Worm (Caenorhabditis elegans) whole organism, early embryonic: ENCODE data around the gene dlg-1.

Experiments used
- B0310.2 ChIP-seq: sonication (generic microtip); optimal IDR thresholded peaks from 2 replicates; lab custom pipeline; 2016; ENCODE audit warnings: mild to moderate bottlenecking, missing genetic modification characterization, missing compliant biosample characterization
- F13C5.2 ChIP-seq: sonication (generic microtip); optimal IDR thresholded peaks from 2 replicates; lab custom pipeline; 2017; ENCODE audit warnings: mild to moderate bottlenecking, missing genetic modification characterization, inconsistent platforms, missing compliant biosample characterization
- aly-1 ChIP-seq: sonication (generic microtip); optimal IDR thresholded peaks from 2 replicates; lab custom pipeline; 2016; ENCODE audit warnings: missing genetic modification characterization, missing compliant biosample characterization
- ama-1 ChIP-seq: fragments of 150-350 bp; optimal IDR thresholded peaks from 2 replicates; lab custom pipeline; 2014
- ceh-13 ChIP-seq: fragments of 200-800 bp; sonication (Bioruptor generic); optimal IDR thresholded peaks from 2 replicates; lab custom pipeline; 2018; ENCODE audit warnings: mild to moderate bottlenecking, missing genetic modification characterization, missing compliant biosample characterization
- ceh-36 ChIP-seq: sonication (generic microtip); optimal IDR thresholded peaks from 2 replicates; lab custom pipeline; 2016; ENCODE audit warnings: missing genetic modification characterization, inconsistent platforms, missing compliant biosample characterization
- ets-7 ChIP-seq: sonication (generic microtip); optimal IDR thresholded peaks from 2 replicates; lab custom pipeline; 2016; ENCODE audit warnings: missing genotype, missing genetic modification characterization, missing compliant biosample characterization
- flt-1 ChIP-seq: fragments of 200-800 bp; sonication (Bioruptor generic); IDR thresholded peaks from 2 replicates; pipeline ENCODE4 v1.3.6; 2022; ENCODE audit warnings: missing genetic modification characterization, missing compliant biosample characterization
- hmbx-1 ChIP-seq: sonication (generic microtip); optimal IDR thresholded peaks from 2 replicates; lab custom pipeline; 2016; ENCODE audit warnings: mild to moderate bottlenecking, missing genetic modification characterization, missing compliant biosample characterization
- hmg-4 ChIP-seq: fragments of 200-800 bp; sonication (Bioruptor generic); optimal IDR thresholded peaks from 2 replicates; lab custom pipeline; 2018; ENCODE audit warnings: mild to moderate bottlenecking, missing genetic modification characterization, missing compliant biosample characterization
- hnd-1 ChIP-seq: sonication (generic microtip); optimal IDR thresholded peaks from 2 replicates; lab custom pipeline; 2016; ENCODE audit warnings: missing genetic modification characterization, missing compliant biosample characterization
- pes-1 ChIP-seq: fragments of 200-800 bp; sonication (Bioruptor generic); IDR thresholded peaks from 2 replicates; pipeline ENCODE4 v1.3.6; 2022; ENCODE audit warnings: missing genetic modification reagents, missing genetic modification characterization, missing compliant biosample characterization
- scrt-1 ChIP-seq: fragments of 200-800 bp; sonication (Bioruptor generic); IDR thresholded peaks from 2 replicates; pipeline ENCODE4 v1.3.6; 2022; ENCODE audit warnings: missing genetic modification characterization, missing compliant biosample characterization
- sea-1 ChIP-seq: fragments of 200-800 bp; sonication (Bioruptor generic); conservative IDR thresholded peaks from 2 replicates; pipeline ENCODE4 v1.3.6; 2022; ENCODE audit warnings: missing genetic modification characterization, missing compliant biosample characterization
- tbx-11 ChIP-seq: fragments of 200-800 bp; sonication (Bioruptor generic); IDR thresholded peaks from 2 replicates; pipeline ENCODE4 v1.3.6; 2022; ENCODE audit warnings: missing genetic modification characterization, missing compliant biosample characterization
- tbx-37 ChIP-seq: fragments of 200-800 bp; sonication (Bioruptor generic); conservative IDR thresholded peaks from 2 replicates; pipeline ENCODE4 v1.3.6; 2022; ENCODE audit warnings: missing genetic modification reagents, missing genetic modification characterization, missing compliant biosample characterization
- tra-4 ChIP-seq: sonication (generic microtip); optimal IDR thresholded peaks from 2 replicates; lab custom pipeline; 2017; ENCODE audit warnings: missing genetic modification characterization, missing compliant biosample characterization

dlg-1 gene

ce11 chrX:5479300-5479811, at the start of gene dlg-1:
TSS of gene dlg-1 (plus strand) at chrX:5479700.
- no peak for TF ChIP-seq hmbx-1
- TF ChIP-seq sea-1 (GFP tag; lab: Robert Waterston, UW): no peak
- TF ChIP-seq hmg-4 (GFP tag; lab: Kevin White, UChicago): no peak
- TF ChIP-seq ceh-36: no peak
- no peak for TF ChIP-seq aly-1
- no peak for TF ChIP-seq ceh-13
- no peak for TF ChIP-seq tra-4
- TF ChIP-seq scrt-1 (GFP tag; lab: Robert Waterston, UW): no peak
- no peak for TF ChIP-seq tbx-37 (GFP tag; lab: Robert Waterston, UW)
- no peak for TF ChIP-seq pes-1 (GFP tag; lab: Robert Waterston, UW)

DNA sequence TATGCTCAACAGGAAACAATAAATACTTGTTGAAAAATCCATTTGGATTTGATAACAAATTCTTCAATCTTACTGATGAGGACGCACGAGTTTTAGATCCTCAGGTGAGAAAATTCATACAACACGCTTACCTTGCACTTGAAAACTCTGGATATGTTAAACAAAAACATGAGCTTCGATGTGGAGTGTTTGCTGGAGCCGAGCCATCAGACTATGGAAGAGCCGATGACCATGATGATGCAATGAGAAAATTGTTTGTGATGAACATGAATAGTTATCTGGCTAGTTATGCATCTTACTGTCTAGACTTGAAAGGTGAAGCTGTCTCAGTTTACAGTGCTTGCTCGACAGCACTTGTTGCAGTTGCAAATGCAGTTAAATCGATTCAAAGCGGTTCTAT, 45.6 kb upstream of the dlg-1 start:
- no peak for TF ChIP-seq tra-4
- no peak for TF ChIP-seq ceh-13
- no peak for TF ChIP-seq ama-1 (lab: Kevin White, UChicago)

DNA sequence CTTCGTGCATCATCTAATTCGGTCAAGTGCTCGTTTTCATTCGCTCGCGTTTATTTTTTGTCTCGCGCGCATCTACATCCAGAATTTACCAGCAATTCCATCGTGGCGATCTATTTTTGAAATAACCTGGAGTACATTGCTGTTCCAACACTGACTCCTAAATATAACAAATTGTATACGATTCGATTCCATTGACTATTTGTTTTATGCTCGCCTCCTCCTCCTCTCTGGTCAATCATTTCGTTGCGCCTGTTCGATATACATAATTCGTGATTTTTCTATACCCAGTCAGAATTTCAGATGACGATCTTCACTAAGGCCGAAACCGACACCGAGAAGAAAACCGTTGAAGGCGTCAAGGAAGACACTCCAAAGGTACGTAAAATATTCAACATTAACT, 34.6 kb upstream of the dlg-1 start, which contains the start of gene itm-2:
TSS of gene itm-2 (plus strand) at position 301 of the 400 bp plus-strand sequence.
- no peak for TF ChIP-seq ama-1 (lab: Kevin White, UChicago)
- no peak for TF ChIP-seq hmbx-1
- TF ChIP-seq ceh-13: no peak
- TF ChIP-seq tbx-11 (GFP tag; lab: Robert Waterston, UW): no peak
- no peak for TF ChIP-seq F13C5.2 (tag; lab: Kevin White, UChicago)

DNA sequence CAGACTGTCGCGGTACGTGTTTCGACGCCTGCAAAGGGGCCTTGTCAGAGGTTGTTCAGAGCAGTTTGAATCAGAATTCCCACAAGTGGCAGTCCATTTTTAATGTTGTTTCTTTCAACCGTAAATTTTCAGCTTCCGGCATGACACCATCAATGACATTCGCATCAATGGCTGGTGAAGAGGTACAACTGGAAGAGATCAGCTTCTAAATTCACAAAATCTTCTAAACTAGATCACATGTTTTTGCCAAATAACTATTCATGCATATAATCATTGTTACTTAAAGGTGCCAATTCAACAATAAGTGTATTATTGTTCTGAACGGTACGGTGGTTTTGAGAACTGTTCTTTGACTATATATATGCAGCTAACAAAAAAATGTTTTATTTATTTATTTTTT, 32.1 kb upstream of the dlg-1 start:
- TF ChIP-seq sea-1 (GFP tag; lab: Robert Waterston, UW) (no peak), F13C5.2 (tag; lab: Kevin White, UChicago) (no peak), pes-1 (GFP tag; lab: Robert Waterston, UW) (no peak), ets-7 (tag; lab: Kevin White, UChicago) (no peak), tra-4 (no peak), ama-1 (lab: Kevin White, UChicago) (no peak), tbx-37 (GFP tag; lab: Robert Waterston, UW) (no peak), ceh-13 (no peak), tbx-11 (GFP tag; lab: Robert Waterston, UW) (no peak), aly-1 (no peak), hmbx-1 (no peak), hmg-4 (GFP tag; lab: Kevin White, UChicago) (no peak), scrt-1 (GFP tag; lab: Robert Waterston, UW) (no peak), B0310.2 (no peak), flt-1 (no peak), hnd-1 (tag; lab: Kevin White, UChicago) (no peak), ceh-36 (no peak)

DNA sequence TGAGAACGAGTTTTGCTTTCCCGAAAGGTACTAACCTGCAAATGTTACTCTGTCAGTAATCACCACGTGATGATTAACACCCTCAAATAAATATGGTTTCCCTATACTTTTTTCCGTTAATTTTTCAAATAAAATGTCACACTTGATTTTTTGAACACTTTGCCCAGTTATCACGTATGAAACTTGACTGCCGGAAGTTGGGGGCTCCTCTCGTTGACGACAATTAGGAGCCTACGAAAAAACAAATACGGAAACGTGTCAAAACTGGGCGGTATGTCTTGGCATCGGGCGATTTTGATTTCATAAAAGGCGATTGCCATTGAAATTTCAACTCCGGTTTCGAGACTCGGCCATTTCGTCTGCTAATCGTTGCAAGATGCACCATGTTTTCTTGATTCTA, 31.6 kb upstream of the dlg-1 start, which contains the start of gene C25F6.8:
TSS of gene C25F6.8 (plus strand) at position 301 of the 400 bp plus-strand sequence.
- TF ChIP-seq scrt-1 (GFP tag; lab: Robert Waterston, UW) (no peak), B0310.2 (no peak), aly-1 (no peak), sea-1 (GFP tag; lab: Robert Waterston, UW) (no peak), pes-1 (GFP tag; lab: Robert Waterston, UW) (no peak), flt-1 (no peak), ceh-36 (no peak), ets-7 (tag; lab: Kevin White, UChicago) (no peak), hmbx-1 (no peak), tra-4 (no peak), tbx-11 (GFP tag; lab: Robert Waterston, UW) (no peak), F13C5.2 (tag; lab: Kevin White, UChicago) (no peak), hmg-4 (GFP tag; lab: Kevin White, UChicago) (no peak), hnd-1 (tag; lab: Kevin White, UChicago) (no peak), tbx-37 (GFP tag; lab: Robert Waterston, UW) (no peak), ama-1 (lab: Kevin White, UChicago) (no peak), ceh-13 (no peak)

DNA sequence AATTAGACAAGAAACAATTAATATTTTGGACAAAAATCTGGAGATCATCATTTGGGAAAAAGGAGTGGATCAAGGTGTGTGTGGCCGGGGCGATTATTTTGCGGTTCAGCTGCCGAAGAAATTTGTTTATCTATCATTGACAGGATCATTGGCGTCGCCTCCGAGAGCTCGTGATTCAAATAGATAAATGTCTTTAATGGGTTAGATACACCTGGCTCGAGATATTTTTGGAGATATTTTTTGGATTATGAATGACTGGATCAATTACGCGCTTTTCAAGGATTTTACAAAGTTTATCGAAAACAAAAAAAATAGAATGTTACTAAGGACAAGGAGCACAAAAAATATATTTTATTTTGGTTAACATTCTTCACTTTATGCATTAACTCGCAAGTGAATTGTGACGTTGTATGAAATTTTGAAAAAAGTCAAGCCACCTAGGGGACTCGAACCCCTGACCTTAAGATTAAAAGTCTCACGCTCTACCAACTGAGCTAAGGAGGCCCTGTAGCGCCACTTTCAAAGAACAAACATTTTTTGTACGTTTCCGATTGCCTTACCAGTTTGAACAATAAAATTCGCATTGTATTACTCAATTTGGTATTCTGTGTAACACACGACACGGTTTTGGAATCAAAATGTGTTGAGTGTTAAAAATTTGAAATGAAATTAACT, 28.6 kb upstream of the dlg-1 start, which contains the start of gene C25F6.6:
TSS of gene C25F6.6 (minus strand) at position 51 of the 675 bp plus-strand sequence.
- TF ChIP-seq B0310.2: no peak
- TF ChIP-seq scrt-1 (GFP tag; lab: Robert Waterston, UW): no peak
- no peak for TF ChIP-seq ama-1 (lab: Kevin White, UChicago)
- TF ChIP-seq tbx-11 (GFP tag; lab: Robert Waterston, UW): no peak
- no peak for TF ChIP-seq pes-1 (GFP tag; lab: Robert Waterston, UW)
- no peak for TF ChIP-seq ceh-13
- no peak for TF ChIP-seq aly-1
- TF ChIP-seq flt-1: no peak
- TF ChIP-seq hmg-4 (GFP tag; lab: Kevin White, UChicago): no peak
- no peak for TF ChIP-seq hmbx-1
- TF ChIP-seq F13C5.2 (tag; lab: Kevin White, UChicago): no peak

DNA sequence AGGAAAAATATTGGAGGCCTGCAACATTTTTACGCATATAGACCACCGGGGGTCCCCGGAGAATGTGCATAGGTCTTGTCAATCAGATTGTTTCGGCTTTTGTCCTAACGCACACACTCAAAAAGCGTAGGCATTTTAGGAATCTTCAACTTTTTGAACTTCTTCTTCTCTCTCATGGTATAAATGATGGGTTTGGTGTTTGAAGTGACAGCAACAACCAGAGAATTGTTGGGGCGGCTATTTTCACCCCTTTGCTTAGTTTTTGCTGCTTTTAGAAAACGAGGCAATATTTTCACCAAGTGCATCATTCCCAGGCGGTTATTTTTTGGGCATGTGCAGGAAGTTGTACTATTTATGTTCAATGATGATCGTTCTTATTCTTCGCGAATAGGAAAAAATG, 27.8 kb upstream of the dlg-1 start:
- no peak for TF ChIP-seq hnd-1 (tag; lab: Kevin White, UChicago)
- no peak for TF ChIP-seq aly-1
- no peak for TF ChIP-seq B0310.2
- no peak for TF ChIP-seq ama-1 (lab: Kevin White, UChicago)
- no peak for TF ChIP-seq ceh-36
- no peak for TF ChIP-seq flt-1
- TF ChIP-seq hmg-4 (GFP tag; lab: Kevin White, UChicago): no peak
- no peak for TF ChIP-seq hmbx-1
- no peak for TF ChIP-seq sea-1 (GFP tag; lab: Robert Waterston, UW)
- no peak for TF ChIP-seq pes-1 (GFP tag; lab: Robert Waterston, UW)
- TF ChIP-seq tbx-11 (GFP tag; lab: Robert Waterston, UW): no peak
- TF ChIP-seq ets-7 (tag; lab: Kevin White, UChicago): no peak
- TF ChIP-seq tbx-37 (GFP tag; lab: Robert Waterston, UW): no peak
- TF ChIP-seq scrt-1 (GFP tag; lab: Robert Waterston, UW): no peak
- no peak for TF ChIP-seq F13C5.2 (tag; lab: Kevin White, UChicago)
- TF ChIP-seq tra-4: no peak
